Worm (Caenorhabditis elegans) whole organism, L3 larva: ENCODE data around the gene srg-56.

Experiments used
- R02D3.7 ChIP-seq: fragments of 150-350 bp; optimal IDR thresholded peaks from 2 replicates; lab custom pipeline; 2014; ENCODE audit warnings: missing biosample characterization, missing genetic modification characterization
- aly-2 ChIP-seq: fragments of 150-350 bp; optimal IDR thresholded peaks from 2 replicates; lab custom pipeline; 2014; ENCODE audit warnings: missing biosample characterization, missing genetic modification characterization
- ama-1 ChIP-seq: fragments of 150-350 bp; optimal IDR thresholded peaks from 2 replicates; lab custom pipeline; 2018
- ceh-16 ChIP-seq: sonication (generic microtip); optimal IDR thresholded peaks from 2 replicates; lab custom pipeline; 2017; ENCODE audit warnings: missing biosample characterization, missing genetic modification characterization
- ceh-28 ChIP-seq: fragments of 150-350 bp; optimal IDR thresholded peaks from 2 replicates; lab custom pipeline; 2014; ENCODE audit warnings: missing biosample characterization, missing genetic modification reagents, missing genetic modification characterization
- ceh-82 ChIP-seq: fragments of 150-350 bp; optimal IDR thresholded peaks from 2 replicates; lab custom pipeline; 2014; ENCODE audit warnings: missing biosample characterization, missing genetic modification characterization
- ceh-9 ChIP-seq: sonication (generic microtip); optimal IDR thresholded peaks from 2 replicates; lab custom pipeline; 2018; ENCODE audit warnings: missing biosample characterization, missing genetic modification characterization
- egl-27 ChIP-seq: sonication (generic microtip); optimal IDR thresholded peaks from 4 replicates; lab custom pipeline; 2017; ENCODE audit warnings: missing biosample characterization, missing genetic modification reagents, missing genetic modification characterization
- egl-5 ChIP-seq: fragments of 150-350 bp; optimal IDR thresholded peaks from 2 replicates; lab custom pipeline; 2017; ENCODE audit warnings: missing biosample characterization, missing genetic modification reagents, missing genetic modification characterization, inconsistent platforms
- elt-1 ChIP-seq: fragments of 150-350 bp; optimal IDR thresholded peaks from 2 replicates; lab custom pipeline; 2014; ENCODE audit warnings: missing biosample characterization, missing genetic modification characterization
- elt-2 ChIP-seq: sonication (generic microtip); optimal IDR thresholded peaks from 2 replicates; lab custom pipeline; 2016; ENCODE audit warnings: missing genetic modification reagents, mild to moderate bottlenecking, missing genetic modification characterization, missing compliant biosample characterization
- elt-3 ChIP-seq, 3 experiments: fragments of 150-350 bp in 1 of 3; sonication (generic microtip) in 2 of 3; optimal IDR thresholded peaks; 2 replicates in 2 of 3; 4 replicates in 1 of 3; lab custom pipeline; 2014 to 2017; ENCODE audit warnings: missing biosample characterization in 3 of 3, missing genetic modification characterization in 3 of 3
- eor-1 ChIP-seq, 2 experiments: fragments of 150-350 bp; optimal IDR thresholded peaks; 2 replicates each; lab custom pipeline; 2014 to 2018; ENCODE audit warnings: missing biosample characterization in 2 of 2, missing genetic modification characterization in 2 of 2
- fkh-10 ChIP-seq: sonication (generic microtip); optimal IDR thresholded peaks from 2 replicates; lab custom pipeline; 2017; ENCODE audit warnings: missing biosample characterization, missing genetic modification reagents, missing genetic modification characterization
- fkh-2 ChIP-seq: fragments of 150-350 bp; optimal IDR thresholded peaks from 2 replicates; lab custom pipeline; 2014; ENCODE audit warnings: missing biosample characterization, missing genetic modification reagents, missing genetic modification characterization
- fos-1 ChIP-seq: fragments of 150-350 bp; optimal IDR thresholded peaks from 2 replicates; lab custom pipeline; 2014; ENCODE audit warnings: missing biosample characterization, missing genetic modification characterization
- hmg-11 ChIP-seq: sonication (generic microtip); optimal IDR thresholded peaks from 2 replicates; lab custom pipeline; 2016; ENCODE audit warnings: missing genetic modification characterization, missing compliant biosample characterization
- jun-1 ChIP-seq: fragments of 150-350 bp; optimal IDR thresholded peaks from 2 replicates; lab custom pipeline; 2014; ENCODE audit warnings: missing biosample characterization, missing genetic modification reagents, missing genetic modification characterization
- lin-15B ChIP-seq: fragments of 150-350 bp; optimal IDR thresholded peaks from 2 replicates; lab custom pipeline; 2014; ENCODE audit warnings: missing biosample characterization, missing genetic modification characterization
- lin-39 ChIP-seq: fragments of 150-350 bp; optimal IDR thresholded peaks from 2 replicates; lab custom pipeline; 2018; ENCODE audit warnings: missing biosample characterization, missing genetic modification reagents, missing genetic modification characterization
- lsy-12 ChIP-seq: sonication (generic microtip); optimal IDR thresholded peaks from 2 replicates; lab custom pipeline; 2016; ENCODE audit warnings: mild to moderate bottlenecking, missing genetic modification characterization, missing compliant biosample characterization
- mdl-1 ChIP-seq: fragments of 150-350 bp; optimal IDR thresholded peaks from 2 replicates; lab custom pipeline; 2014; ENCODE audit warnings: missing biosample characterization, missing genetic modification characterization
- mml-1 ChIP-seq: fragments of 150-350 bp; sonication (generic microtip); optimal IDR thresholded peaks from 3 replicates; lab custom pipeline; 2014; ENCODE audit warnings: missing biosample characterization, missing genetic modification characterization
- nfya-1 ChIP-seq: sonication (generic microtip); optimal IDR thresholded peaks from 2 replicates; lab custom pipeline; 2017; ENCODE audit warnings: missing genetic modification characterization, mild to moderate bottlenecking, missing compliant biosample characterization, antibody characterized with exemption, moderate library complexity; ENCODE audit not compliant: insufficient read depth
- nhr-11 ChIP-seq: fragments of 150-350 bp; optimal IDR thresholded peaks from 2 replicates; lab custom pipeline; 2014; ENCODE audit warnings: missing biosample characterization, missing genetic modification characterization
- nhr-12 ChIP-seq: fragments of 150-350 bp; optimal IDR thresholded peaks from 2 replicates; lab custom pipeline; 2014; ENCODE audit warnings: missing biosample characterization, missing genetic modification characterization
- nhr-23 ChIP-seq: fragments of 150-350 bp; optimal IDR thresholded peaks from 2 replicates; lab custom pipeline; 2014; ENCODE audit warnings: missing biosample characterization, missing genetic modification reagents, missing genetic modification characterization
- nhr-25 ChIP-seq: sonication (generic microtip); optimal IDR thresholded peaks from 2 replicates; lab custom pipeline; 2017; ENCODE audit warnings: missing biosample characterization, missing genetic modification characterization
- nhr-43 ChIP-seq: sonication (generic microtip); optimal IDR thresholded peaks from 2 replicates; lab custom pipeline; 2016; ENCODE audit warnings: mild to moderate bottlenecking, missing genetic modification characterization, missing compliant biosample characterization; ENCODE audit not compliant: poor library complexity, severe bottlenecking
- nhr-76 ChIP-seq: fragments of 150-350 bp; sonication (generic microtip); optimal IDR thresholded peaks from 5 replicates; lab custom pipeline; 2014; ENCODE audit warnings: missing biosample characterization, missing genetic modification characterization
- nhr-77 ChIP-seq: fragments of 150-350 bp; optimal IDR thresholded peaks from 2 replicates; lab custom pipeline; 2014; ENCODE audit warnings: missing biosample characterization, missing genetic modification characterization
- pha-4 ChIP-seq: fragments of 150-350 bp; optimal IDR thresholded peaks from 2 replicates; lab custom pipeline; 2014; ENCODE audit warnings: missing biosample characterization, missing genetic modification reagents, missing genetic modification characterization
- pqm-1 ChIP-seq: fragments of 150-350 bp; optimal IDR thresholded peaks from 2 replicates; lab custom pipeline; 2017; ENCODE audit warnings: missing biosample characterization, missing genetic modification characterization, inconsistent platforms
- sea-2 ChIP-seq: fragments of 150-350 bp; sonication (generic microtip); optimal IDR thresholded peaks from 4 replicates; lab custom pipeline; 2014; ENCODE audit warnings: missing biosample characterization, missing genetic modification reagents, missing genetic modification characterization
- skn-1 ChIP-seq: fragments of 150-350 bp; optimal IDR thresholded peaks from 2 replicates; lab custom pipeline; 2014; ENCODE audit warnings: missing biosample characterization, missing genetic modification characterization
- snpc-4 ChIP-seq: fragments of 150-350 bp; optimal IDR thresholded peaks from 2 replicates; lab custom pipeline; 2014; ENCODE audit warnings: missing biosample characterization, missing genetic modification characterization
- tbx-2 ChIP-seq: sonication (generic microtip); optimal IDR thresholded peaks from 2 replicates; lab custom pipeline; 2016; ENCODE audit warnings: mild to moderate bottlenecking, missing genetic modification characterization, missing compliant biosample characterization
- unc-62 ChIP-seq: fragments of 150-350 bp; sonication (generic microtip); optimal IDR thresholded peaks from 4 replicates; lab custom pipeline; 2014; ENCODE audit warnings: missing biosample characterization, missing genetic modification reagents, missing genetic modification characterization
- zag-1 ChIP-seq: fragments of 150-350 bp; optimal IDR thresholded peaks from 2 replicates; lab custom pipeline; 2014; ENCODE audit warnings: missing biosample characterization, missing genetic modification characterization
- ztf-11 ChIP-seq: fragments of 150-350 bp; optimal IDR thresholded peaks from 2 replicates; lab custom pipeline; 2014; ENCODE audit warnings: missing biosample characterization, missing genetic modification characterization
- ztf-4 ChIP-seq: fragments of 150-350 bp; optimal IDR thresholded peaks from 2 replicates; lab custom pipeline; 2014; ENCODE audit warnings: missing biosample characterization, missing genetic modification characterization

srg-56 gene

ce11 chrV:2702883-2703282 lies 35.2 kb downstream of the srg-56 start:
- TF ChIP-seq egl-5 (tag; lab: Kevin White, UChicago) (no peak), ceh-9 (tag; lab: Kevin White, UChicago) (no peak), nfya-1 (tag; lab: Kevin White, UChicago) (no peak), unc-62 (GFP tag; lab: Kevin White, UChicago) (no peak), ama-1 (lab: Kevin White, UChicago) (no peak), aly-2 (no peak), zag-1 (no peak)

DNA sequence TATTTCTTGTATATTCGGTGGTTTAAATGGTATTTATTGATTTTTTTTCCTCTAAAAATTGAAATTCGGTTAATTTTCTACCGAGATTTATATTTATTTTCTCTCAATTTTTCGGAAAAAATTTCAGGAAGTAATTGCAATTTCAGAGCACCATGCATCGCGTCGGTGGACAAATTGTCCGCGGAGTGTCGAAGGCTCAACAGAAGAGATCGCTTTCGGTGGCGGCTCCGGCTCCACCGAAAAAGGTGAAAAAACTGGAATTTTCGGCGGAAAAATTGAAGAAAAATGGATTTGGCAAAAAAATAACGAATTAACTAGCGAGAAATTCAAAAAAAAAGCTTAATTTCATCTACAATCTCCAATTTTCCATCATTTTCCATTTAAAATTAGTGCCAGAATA lies 39.2 kb downstream of the srg-56 start, which contains the start of gene nuo-5:
Gene nuo-5, plus strand, starts transcription at position 147 of the 400 bp plus-strand sequence.
- TF ChIP-seq tbx-2 = no peak
- no peak for TF ChIP-seq hmg-11
- TF ChIP-seq mml-1 (tag; lab: Kevin White, UChicago) = no peak
- no peak for TF ChIP-seq mdl-1
- no peak for TF ChIP-seq nhr-77 (tag; lab: Kevin White, UChicago)
- no peak for TF ChIP-seq sea-2 (GFP tag; lab: Kevin White, UChicago)
- TF ChIP-seq unc-62 (GFP tag; lab: Kevin White, UChicago) = no peak
- TF ChIP-seq elt-1 = no peak
- no peak for TF ChIP-seq ceh-28 (tag; lab: Kevin White, UChicago)
- TF ChIP-seq nhr-12 (tag; lab: Kevin White, UChicago) = no peak
- no peak for TF ChIP-seq ceh-9 (tag; lab: Kevin White, UChicago)
- TF ChIP-seq ztf-4 (tag; lab: Kevin White, UChicago) = no peak
- no peak for TF ChIP-seq nhr-25
- TF ChIP-seq skn-1 = no peak
- no peak for TF ChIP-seq ceh-16 (tag; lab: Kevin White, UChicago)
- no peak for TF ChIP-seq lin-15B (tag; lab: Kevin White, UChicago)
- TF ChIP-seq elt-3 (tag; optimal IDR thresholded peaks at IDR 0.05; lab: Kevin White, UChicago) = no peak
- TF ChIP-seq fkh-10 (GFP tag; lab: Kevin White, UChicago) = no peak
- no peak for TF ChIP-seq elt-2 (tag; lab: Kevin White, UChicago)
- TF ChIP-seq nfya-1 (tag; lab: Kevin White, UChicago) = no peak

ce11 chrV:2697693-2698092 lies 40.4 kb downstream of the srg-56 start:
- TF ChIP-seq nhr-25 (no peak), nhr-77 (tag; lab: Kevin White, UChicago) (no peak), nhr-11 (tag; lab: Kevin White, UChicago) (no peak), ztf-11 (tag; lab: Kevin White, UChicago) (no peak), hmg-11 (no peak), ceh-82 (tag; lab: Kevin White, UChicago) (no peak), ceh-28 (tag; lab: Kevin White, UChicago) (no peak), eor-1 (tag; optimal IDR thresholded peaks at IDR 0.05; lab: Kevin White, UChicago) (no peak), sea-2 (GFP tag; lab: Kevin White, UChicago) (no peak)

DNA sequence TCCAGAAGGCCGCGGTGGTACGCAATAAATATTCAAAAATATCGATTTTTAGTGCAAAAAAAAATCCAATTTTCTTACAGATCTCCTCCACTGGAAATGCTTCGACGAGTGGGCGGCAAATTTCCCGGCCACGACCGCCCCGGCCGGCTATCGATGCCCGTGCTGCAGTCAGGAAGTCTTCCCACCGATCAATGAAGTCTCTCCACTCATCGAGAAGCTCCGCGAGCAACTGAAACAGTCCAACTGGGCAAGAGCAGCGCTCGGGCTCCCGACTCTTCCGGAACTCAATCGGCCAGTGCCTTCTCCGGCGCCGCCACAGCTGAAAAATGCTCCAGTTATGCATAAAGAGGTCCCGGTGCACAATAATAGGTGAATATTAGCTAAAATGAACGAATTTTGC lies 42.1 kb downstream of the srg-56 start, which contains the start of gene Y45G12B.3:
Gene Y45G12B.3, minus strand, starts transcription at position 320 of the 400 bp plus-strand sequence.
- TF ChIP-seq ceh-9 (tag; lab: Kevin White, UChicago) (no peak), lin-15B (tag; lab: Kevin White, UChicago) (no peak), ceh-82 (tag; lab: Kevin White, UChicago) (no peak)

- TF ChIP-seq eor-1 (tag; optimal IDR thresholded peaks at IDR 0.05; lab: Kevin White, UChicago) (no peak), lin-15B (tag; lab: Kevin White, UChicago) (peak; percentile 71), lin-39 (tag; lab: Kevin White, UChicago) (no peak), nfya-1 (tag; lab: Kevin White, UChicago) (peak; percentile 90), skn-1 (no peak), nhr-43 (tag; lab: Kevin White, UChicago) (no peak), hmg-11 (peak; percentile 67), nhr-23 (peak; percentile 58), jun-1 (tag; lab: Kevin White, UChicago) (peak; percentile 17), zag-1 (no peak), fos-1 (tag; lab: Kevin White, UChicago) (no peak), R02D3.7 (tag; lab: Kevin White, UChicago) (no peak), lsy-12 (no peak), pha-4 (peak; percentile 77), fkh-2 (tag; lab: Kevin White, UChicago) (no peak), nhr-77 (tag; lab: Kevin White, UChicago) (no peak), sea-2 (GFP tag; lab: Kevin White, UChicago) (peak; percentile 17), elt-3 (tag; optimal IDR thresholded peaks at IDR 0.05; lab: Kevin White, UChicago) (no peak), ceh-28 (tag; lab: Kevin White, UChicago) (peak; percentile 31), egl-5 (tag; lab: Kevin White, UChicago) (no peak), elt-1 (no peak), nhr-25 (peak; percentile 38), elt-2 (tag; lab: Kevin White, UChicago) (peak; percentile 47), ztf-11 (tag; lab: Kevin White, UChicago) (no peak), egl-27 (tag; lab: Kevin White, UChicago) (no peak), mdl-1 (no peak), snpc-4 (tag; lab: Kevin White, UChicago) (peak; percentile 8), aly-2 (no peak), ceh-16 (tag; lab: Kevin White, UChicago) (no peak), pqm-1 (tag; lab: Kevin White, UChicago) (peak; percentile 58), nhr-76 (no peak), nhr-11 (tag; lab: Kevin White, UChicago) (no peak), fkh-10 (GFP tag; lab: Kevin White, UChicago) (no peak)
- TF ChIP-seq, all 47 proteins: peak for 12
Observed at ce11 chrV:2694389-2694788, 43.7 kb downstream of the srg-56 start, which contains the start of gene Y45G12B.2. TSS of gene Y45G12B.2 (plus strand) at chrV:2694771.
